Worm (Caenorhabditis elegans): ENCODE results near the gene str-238.
"Not testable (repeated sequence)": the region's sequence is repeated elsewhere in the genome, so short reads cannot be mapped to it uniquely, and the experiment has no call there.

str-238 gene

DNA sequence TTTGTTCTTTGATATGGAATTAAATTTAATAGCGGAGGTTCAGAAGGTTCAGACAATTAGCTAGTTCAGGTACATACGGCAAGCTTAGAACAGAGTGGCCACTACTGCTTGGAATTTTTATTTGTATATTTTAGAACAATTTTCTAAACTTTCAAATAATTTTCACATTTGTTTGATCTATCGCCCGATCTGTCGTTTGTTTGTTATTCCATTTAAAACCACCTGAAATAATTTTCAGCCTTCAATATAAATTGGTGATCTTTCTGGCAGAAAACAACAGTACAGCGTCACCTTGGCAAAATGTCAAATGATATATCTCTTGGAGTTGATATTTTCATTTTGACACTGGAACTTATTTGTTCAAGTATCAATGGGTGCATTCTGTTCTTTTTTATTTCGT lies 49.9 kb downstream of the str-238 start, which contains the start of gene R13D11.3:
Gene R13D11.3 (plus strand): TSS at position 301 of the 400 bp plus-strand sequence.
- TF ChIP-seq W03F9.2 (tag; optimal IDR thresholded peaks at IDR 0.05), result no peak
- no peak for TF ChIP-seq dao-5 (tag; optimal IDR thresholded peaks at IDR 0.05)
- no peak for TF ChIP-seq him-1 (tag; optimal IDR thresholded peaks at IDR 0.05)

DNA sequence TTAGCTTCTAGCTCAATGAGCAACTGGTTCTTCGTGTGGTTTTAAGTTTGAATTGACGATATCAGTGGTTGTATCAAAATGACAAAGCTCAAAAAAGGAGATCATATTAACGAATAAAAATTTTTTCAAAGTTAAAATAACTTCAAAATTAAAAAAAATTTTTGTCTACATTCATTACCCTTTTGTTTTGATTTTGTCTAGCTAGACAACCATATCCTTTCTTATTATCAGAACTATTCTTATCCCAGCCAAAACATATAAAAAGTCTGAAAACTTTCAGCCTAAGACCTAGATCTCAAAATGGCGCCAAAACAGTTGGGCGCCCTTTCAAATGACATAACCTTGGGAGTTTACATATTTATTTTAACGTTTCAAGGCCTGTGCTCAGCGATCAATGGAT lies 52.4 kb downstream of the str-238 start, which contains the start of gene R13D11.1:
Gene R13D11.1 (plus strand): TSS at position 301 of the 400 bp plus-strand sequence.
- TF ChIP-seq him-1 (tag; optimal IDR thresholded peaks at IDR 0.05) (no peak), W03F9.2 (tag; optimal IDR thresholded peaks at IDR 0.05) (no peak), dao-5 (tag; optimal IDR thresholded peaks at IDR 0.05) (no peak)

DNA sequence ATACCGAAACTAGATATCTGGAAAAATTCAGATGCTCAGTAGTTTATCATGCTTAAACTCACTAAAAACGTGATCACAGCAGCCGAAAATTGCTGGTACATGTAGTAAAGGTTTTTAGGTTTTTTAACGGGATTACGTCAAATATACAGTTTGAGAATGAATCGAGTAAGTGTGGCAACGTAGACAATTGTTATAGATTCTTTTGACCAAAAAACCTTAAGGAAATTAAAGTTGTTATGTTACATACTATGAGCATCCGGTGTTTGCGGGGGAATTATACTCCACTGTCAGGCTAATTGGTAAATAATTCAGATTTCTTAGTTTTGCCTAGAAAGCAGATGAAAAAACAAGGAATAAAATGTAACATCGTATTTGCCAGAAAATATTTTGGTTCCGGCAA lies 55.8 kb downstream of the str-238 start, which contains the start of gene srx-32:
Gene srx-32 (minus strand): TSS at position 101 of the 400 bp plus-strand sequence.
- not testable (repeated sequence) for TF ChIP-seq him-1, W03F9.2, dao-5 (tag; optimal IDR thresholded peaks at IDR 0.05)

Measured in whole organism, L4/young adult.